Worm (Caenorhabditis elegans): Measurements from ENCODE around the gene T25B2.3.

T25B2.3 gene

DNA sequence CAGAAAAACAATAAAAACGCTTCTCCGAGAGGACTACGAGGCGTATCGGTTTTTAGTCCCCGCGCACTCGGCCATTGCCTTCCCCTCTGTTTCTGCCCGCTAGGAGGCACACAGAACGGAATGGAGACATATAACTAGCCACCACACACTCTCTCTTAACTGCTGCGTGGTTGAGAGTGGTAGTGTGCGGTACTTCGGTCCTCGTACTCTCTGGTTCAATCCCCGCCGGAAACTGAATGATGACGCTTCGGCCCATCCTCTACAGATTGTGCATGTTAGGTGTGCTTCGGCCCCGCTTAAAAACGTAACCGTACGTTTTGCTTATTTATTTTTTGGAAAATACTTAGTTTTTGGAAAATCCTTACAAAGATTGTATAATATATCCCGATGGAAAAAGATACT is 31.8 kb downstream of the T25B2.3 start, which contains the start of gene T13C5.6:
Gene T13C5.6, minus strand, starts transcription at position 1 of the 402 bp plus-strand sequence.
- no peak for TF ChIP-seq B0019.2 (GFP tag; conservative IDR thresholded peaks at IDR 0.05)
- TF ChIP-seq nfya-2 (GFP tag; IDR thresholded peaks at IDR 0.05), result 0 out of 2 replicates have a peak, but pooled peaks have one; percentile 37
- peak; percentile 75; the same call in 1 of the 2 replicates for TF ChIP-seq K11D2.4 (GFP tag; IDR thresholded peaks at IDR 0.05)
- 0 out of 2 replicates have a peak, but pooled peaks have one; percentile 22 for TF ChIP-seq hsf-1 (GFP tag; IDR thresholded peaks at IDR 0.05)
- peak in 1 of 3 experiments; percentile 58 for TF ChIP-seq lin-35 (GFP tag; optimal IDR thresholded peaks at IDR 0.05)
- TF ChIP-seq pha-4 (tag; optimal IDR thresholded peaks at IDR 0.05), result no peak
- peak; percentile 87 for TF ChIP-seq ekl-4 (GFP tag; IDR thresholded peaks at IDR 0.05)
- peak; percentile 72 for TF ChIP-seq athp-1 (tag; optimal IDR thresholded peaks at IDR 0.05)
- peak; percentile 72; the same call in 1 of the 2 replicates for TF ChIP-seq nhr-120 (GFP tag; IDR thresholded peaks at IDR 0.05)
- peak; percentile 91 for TF ChIP-seq F57C9.4 (tag; optimal IDR thresholded peaks at IDR 0.05)
- TF ChIP-seq lsy-27 (tag; optimal IDR thresholded peaks at IDR 0.05; ENCODE audit: borderline replicate concordance, insufficient read depth), result peak; percentile 30
- peak; percentile 93 for TF ChIP-seq repo-1 (tag; optimal IDR thresholded peaks at IDR 0.05)
- peak; percentile 76; the same call in 1 of the 2 replicates for TF ChIP-seq bed-2 (GFP tag; IDR thresholded peaks at IDR 0.05)
- TF ChIP-seq ceh-27 (GFP tag; optimal IDR thresholded peaks at IDR 0.05), result peak; percentile 97
- peak; percentile 87 for TF ChIP-seq mes-4 (tag; optimal IDR thresholded peaks at IDR 0.05)
- TF ChIP-seq madf-10 (tag; optimal IDR thresholded peaks at IDR 0.05), result peak; percentile 85
- TF ChIP-seq D2030.7 (GFP tag; IDR thresholded peaks at IDR 0.05), result peak; percentile 43; the same call in 1 of the 2 replicates
- peak; percentile 93 for TF ChIP-seq dox-1 (GFP tag; IDR thresholded peaks at IDR 0.05)
- TF ChIP-seq rpc-1 (optimal IDR thresholded peaks at IDR 0.05), result peak; percentile 91
- TF ChIP-seq rpc-1 (tag; optimal IDR thresholded peaks at IDR 0.05), result peak; percentile 70
- TF ChIP-seq mxl-1 (tag; optimal IDR thresholded peaks at IDR 0.05), result peak; percentile 68
- 0 out of 2 replicates have a peak, but pooled peaks have one; percentile 58 for TF ChIP-seq ztf-6 (GFP tag; IDR thresholded peaks at IDR 0.05)
- peak; percentile 46 for TF ChIP-seq ztf-22 (GFP tag; optimal IDR thresholded peaks at IDR 0.05)
- peak; percentile 22 for TF ChIP-seq lsl-1 (GFP tag; optimal IDR thresholded peaks at IDR 0.05)
- peak; percentile 91 for TF ChIP-seq nhr-27 (tag; optimal IDR thresholded peaks at IDR 0.05)
- TF ChIP-seq ccch-3 (GFP tag; optimal IDR thresholded peaks at IDR 0.05), result peak; percentile 63
- TF ChIP-seq F39B2.1 (GFP tag; IDR thresholded peaks at IDR 0.05), result no peak
- TF ChIP-seq snpc-3.4 (tag; optimal IDR thresholded peaks at IDR 0.05), result peak; percentile 58
- peak; percentile 80 to 84 for TF ChIP-seq let-607 (tag; optimal IDR thresholded peaks at IDR 0.05)
- no peak for TF ChIP-seq F10E7.11 (tag; optimal IDR thresholded peaks at IDR 0.05)
- TF ChIP-seq nfya-1 (tag; optimal IDR thresholded peaks at IDR 0.05; ENCODE audit: borderline replicate concordance, insufficient read depth), result no peak
- TF ChIP-seq sdz-38 (tag; optimal IDR thresholded peaks at IDR 0.05), result peak; percentile 61
- TF ChIP-seq ztf-25 (GFP tag; IDR thresholded peaks at IDR 0.05), result peak; percentile 87
- peak; percentile 77 for TF ChIP-seq ztf-18 (tag; optimal IDR thresholded peaks at IDR 0.05)
- peak; percentile 88 for TF ChIP-seq B0035.1 (tag; optimal IDR thresholded peaks at IDR 0.05)
- peak; percentile 79 for TF ChIP-seq akir-1 (GFP tag; optimal IDR thresholded peaks at IDR 0.05)
- peak; percentile 74 for TF ChIP-seq mcd-1 (GFP tag; IDR thresholded peaks at IDR 0.05)
- no peak for TF ChIP-seq ama-1 (optimal IDR thresholded peaks at IDR 0.05)
- peak in 1 of 2 experiments; percentile 85 for TF ChIP-seq ama-1 (GFP tag; optimal IDR thresholded peaks at IDR 0.05)
- peak; percentile 33 for TF ChIP-seq ztf-3 (GFP tag; optimal IDR thresholded peaks at IDR 0.05)
- TF ChIP-seq Y53G8AR.9 (GFP tag; conservative IDR thresholded peaks at IDR 0.05), result peak; percentile 72; the same call in 1 of the 2 replicates
- TF ChIP-seq madf-6 (GFP tag; IDR thresholded peaks at IDR 0.05), result peak; percentile 55; the same call in 1 of the 2 replicates
- TF ChIP-seq egl-44 (GFP tag; IDR thresholded peaks at IDR 0.05), result peak; percentile 88
- peak; percentile 80 for TF ChIP-seq ztf-26 (tag; optimal IDR thresholded peaks at IDR 0.05)
- TF ChIP-seq Y79H2A.3 (GFP tag; conservative IDR thresholded peaks at IDR 0.05), result peak; percentile 66; the same call in 1 of the 2 replicates
- TF ChIP-seq rcor-1 (GFP tag; IDR thresholded peaks at IDR 0.05), result peak; percentile 89
- peak; percentile 81 for TF ChIP-seq pbrm-1 (GFP tag; IDR thresholded peaks at IDR 0.05)
- TF ChIP-seq cebp-2 (GFP tag; IDR thresholded peaks at IDR 0.05), result peak; percentile 93
